Worm (Caenorhabditis elegans) whole organism, L3 larva: ENCODE data around the gene dsc-1.

Source experiments
- R02D3.7 ChIP-seq: fragments of 150-350 bp; optimal IDR thresholded peaks from 2 replicates; lab custom pipeline; 2014; ENCODE audit warnings: missing biosample characterization, missing genetic modification characterization
- ama-1 ChIP-seq: fragments of 150-350 bp; optimal IDR thresholded peaks from 2 replicates; lab custom pipeline; 2018
- fos-1 ChIP-seq: fragments of 150-350 bp; optimal IDR thresholded peaks from 2 replicates; lab custom pipeline; 2014; ENCODE audit warnings: missing biosample characterization, missing genetic modification characterization
- lsy-12 ChIP-seq: sonication (generic microtip); optimal IDR thresholded peaks from 2 replicates; lab custom pipeline; 2016; ENCODE audit warnings: mild to moderate bottlenecking, missing genetic modification characterization, missing compliant biosample characterization
- nhr-11 ChIP-seq: fragments of 150-350 bp; optimal IDR thresholded peaks from 2 replicates; lab custom pipeline; 2014; ENCODE audit warnings: missing biosample characterization, missing genetic modification characterization
- nhr-23 ChIP-seq: fragments of 150-350 bp; optimal IDR thresholded peaks from 2 replicates; lab custom pipeline; 2014; ENCODE audit warnings: missing biosample characterization, missing genetic modification reagents, missing genetic modification characterization
- nhr-43 ChIP-seq: sonication (generic microtip); optimal IDR thresholded peaks from 2 replicates; lab custom pipeline; 2016; ENCODE audit warnings: mild to moderate bottlenecking, missing genetic modification characterization, missing compliant biosample characterization; ENCODE audit not compliant: poor library complexity, severe bottlenecking
- pqm-1 ChIP-seq: fragments of 150-350 bp; optimal IDR thresholded peaks from 2 replicates; lab custom pipeline; 2017; ENCODE audit warnings: missing biosample characterization, missing genetic modification characterization, inconsistent platforms

- TF ChIP-seq nhr-43 (tag; lab: Kevin White, UChicago) (no peak), lsy-12 (tag; lab: Kevin White, UChicago) (no peak), nhr-23 (tag; lab: Kevin White, UChicago) (no peak), nhr-11 (no peak), pqm-1 (tag; lab: Kevin White, UChicago) (no peak), R02D3.7 (tag; lab: Kevin White, UChicago) (no peak), ama-1 (no peak), fos-1 (tag; lab: Kevin White, UChicago) (no peak)
These were observed 35.5 kb upstream of the dsc-1 start for ce11 chrX:15070137-15070536.
